Worm (Caenorhabditis elegans) whole organism, young adult: Measurements from ENCODE around the gene tcl-2.

Experiments used
- B0336.3 ChIP-seq: fragments of 200-800 bp; sonication (Bioruptor generic); IDR thresholded peaks from 2 replicates; pipeline ENCODE4 v1.3.6; 2022; ENCODE audit warnings: missing genetic modification characterization, missing compliant biosample characterization
- C06A6.2 ChIP-seq: fragments of 200-800 bp; sonication (Bioruptor generic); conservative IDR thresholded peaks from 2 replicates; pipeline ENCODE4 v1.3.6; 2022; ENCODE audit warnings: missing genetic modification characterization, missing compliant biosample characterization
- F10E7.11 ChIP-seq: sonication (generic microtip); optimal IDR thresholded peaks from 2 replicates; lab custom pipeline; 2017; ENCODE audit warnings: mild to moderate bottlenecking, missing genetic modification characterization, moderate library complexity, missing compliant biosample characterization
- K11D2.4 ChIP-seq: fragments of 200-800 bp; sonication (Bioruptor generic); IDR thresholded peaks from 2 replicates; pipeline ENCODE4 v1.3.6; 2022; ENCODE audit warnings: missing genetic modification reagents, missing genetic modification characterization, missing compliant biosample characterization
- K12H6.12 ChIP-seq: fragments of 200-800 bp; sonication (Bioruptor generic); optimal IDR thresholded peaks from 2 replicates; lab custom pipeline; 2018; ENCODE audit warnings: mild to moderate bottlenecking, missing genetic modification characterization, missing compliant biosample characterization
- Y67H2A.10 ChIP-seq: fragments of 200-800 bp; sonication (Bioruptor generic); conservative IDR thresholded peaks from 2 replicates; pipeline ENCODE4 v1.3.6; 2022; ENCODE audit warnings: missing genetic modification reagents, missing genetic modification characterization, missing compliant biosample characterization
- attf-3 ChIP-seq: fragments of 200-800 bp; sonication (Bioruptor generic); conservative IDR thresholded peaks from 2 replicates; pipeline ENCODE4 v1.3.6; 2022; ENCODE audit warnings: missing genetic modification reagents, missing genetic modification characterization, missing compliant biosample characterization
- bed-1 ChIP-seq: fragments of 200-800 bp; sonication (Bioruptor generic); IDR thresholded peaks from 2 replicates; pipeline ENCODE4 v1.3.6; 2022; ENCODE audit warnings: missing genetic modification reagents, missing genetic modification characterization, missing compliant biosample characterization
- bed-2 ChIP-seq: fragments of 200-800 bp; sonication (Bioruptor generic); IDR thresholded peaks from 2 replicates; pipeline ENCODE4 v1.3.6; 2022; ENCODE audit warnings: missing genetic modification reagents, missing genetic modification characterization, missing compliant biosample characterization
- cebp-1 ChIP-seq, 2 experiments: fragments of 200-800 bp in 1 of 2; sonication (Bioruptor generic) in 1 of 2; sonication (generic microtip) in 1 of 2; IDR thresholded peaks in 1 of 2; optimal IDR thresholded peaks in 1 of 2; 2 replicates each; pipeline versions ENCODE4 v1.3.6 to Lab custom; 2017 to 2022; ENCODE audit warnings: missing compliant biosample characterization in 2 of 2, missing genetic modification characterization in 2 of 2, mild to moderate bottlenecking in 1 of 2, missing genetic modification reagents in 1 of 2, moderate library complexity in 1 of 2
- ceh-100 ChIP-seq: fragments of 200-800 bp; sonication (Bioruptor generic); IDR thresholded peaks from 2 replicates; pipeline ENCODE4 v1.3.6; 2022; ENCODE audit warnings: missing genetic modification reagents, missing genetic modification characterization, missing compliant biosample characterization
- ceh-91 ChIP-seq: fragments of 200-800 bp; sonication (Bioruptor generic); IDR thresholded peaks from 2 replicates; pipeline ENCODE4 v1.3.6; 2022; ENCODE audit warnings: missing genetic modification reagents, missing genetic modification characterization, missing compliant biosample characterization
- egrh-3 ChIP-seq: fragments of 200-800 bp; sonication (Bioruptor generic); IDR thresholded peaks from 2 replicates; pipeline ENCODE4 v1.3.6; 2022; ENCODE audit warnings: missing genetic modification reagents, missing genetic modification characterization, missing compliant biosample characterization
- gei-17 ChIP-seq: fragments of 200-800 bp; sonication (Bioruptor generic); optimal IDR thresholded peaks from 2 replicates; lab custom pipeline; 2018; ENCODE audit warnings: mild to moderate bottlenecking, missing genetic modification characterization, missing compliant biosample characterization
- hmg-1.2 ChIP-seq: fragments of 200-800 bp; sonication (Bioruptor generic); IDR thresholded peaks from 2 replicates; pipeline ENCODE4 v1.3.6; 2022; ENCODE audit warnings: missing genetic modification reagents, missing genetic modification characterization, missing compliant biosample characterization
- hmg-20 ChIP-seq: fragments of 200-800 bp; sonication (Bioruptor generic); IDR thresholded peaks from 2 replicates; pipeline ENCODE4 v1.3.6; 2022; ENCODE audit warnings: missing genetic modification reagents, missing genetic modification characterization, missing compliant biosample characterization
- lin-35 ChIP-seq, 3 experiments: fragments of 150-350 bp in 2 of 3; sonication (generic microtip) in 1 of 3; optimal IDR thresholded peaks; 2 replicates each; lab custom pipeline; 2014 to 2018; ENCODE audit warnings: missing biosample characterization in 3 of 3, missing genetic modification characterization in 3 of 3, missing genetic modification reagents in 3 of 3
- lin-54 ChIP-seq: fragments of 200-800 bp; sonication (Bioruptor generic); optimal IDR thresholded peaks from 2 replicates; lab custom pipeline; 2018; ENCODE audit warnings: mild to moderate bottlenecking, missing genetic modification characterization, missing compliant biosample characterization
- mel-28 ChIP-seq: sonication (generic microtip); optimal IDR thresholded peaks from 2 replicates; lab custom pipeline; 2016; ENCODE audit warnings: borderline replicate concordance, mild to moderate bottlenecking, missing genetic modification characterization, missing compliant biosample characterization
- mes-4 ChIP-seq: sonication (generic microtip); optimal IDR thresholded peaks from 2 replicates; lab custom pipeline; 2016; ENCODE audit warnings: missing genotype, missing genetic modification characterization, missing compliant biosample characterization
- rpc-1 ChIP-seq, 2 experiments: fragments of 150-350 bp in 1 of 2; sonication (generic microtip) in 1 of 2; optimal IDR thresholded peaks; 2 replicates each; lab custom pipeline; 2014 to 2018; ENCODE audit warnings: missing biosample characterization in 1 of 2, missing genetic modification characterization in 1 of 2, missing genetic modification reagents in 1 of 2, missing genotype in 1 of 2
- somi-1 ChIP-seq: fragments of 200-800 bp; sonication (Bioruptor generic); optimal IDR thresholded peaks from 2 replicates; lab custom pipeline; 2018; ENCODE audit warnings: mild to moderate bottlenecking, missing genetic modification characterization, missing compliant biosample characterization
- tbx-9 ChIP-seq: sonication (generic microtip); optimal IDR thresholded peaks from 2 replicates; lab custom pipeline; 2016; ENCODE audit warnings: borderline replicate concordance, missing genetic modification characterization, inconsistent platforms, missing compliant biosample characterization
- xnd-1 ChIP-seq: sonication (generic microtip); optimal IDR thresholded peaks from 2 replicates; lab custom pipeline; 2016; ENCODE audit warnings: missing genotype, missing genetic modification reagents, missing genetic modification characterization, missing compliant biosample characterization
- zfh-2 ChIP-seq: fragments of 200-800 bp; sonication (Bioruptor generic); conservative IDR thresholded peaks from 2 replicates; pipeline ENCODE4 v1.3.6; 2022; ENCODE audit warnings: missing genetic modification reagents, missing genetic modification characterization, missing compliant biosample characterization
- zim-3 ChIP-seq: sonication (generic microtip); optimal IDR thresholded peaks from 2 replicates; lab custom pipeline; 2017; ENCODE audit warnings: mild to moderate bottlenecking, missing genetic modification characterization, moderate library complexity, missing compliant biosample characterization
- ztf-25 ChIP-seq: fragments of 200-800 bp; sonication (Bioruptor generic); IDR thresholded peaks from 2 replicates; pipeline ENCODE4 v1.3.6; 2022; ENCODE audit warnings: missing genetic modification reagents, missing genetic modification characterization, missing compliant biosample characterization

tcl-2 gene

DNA sequence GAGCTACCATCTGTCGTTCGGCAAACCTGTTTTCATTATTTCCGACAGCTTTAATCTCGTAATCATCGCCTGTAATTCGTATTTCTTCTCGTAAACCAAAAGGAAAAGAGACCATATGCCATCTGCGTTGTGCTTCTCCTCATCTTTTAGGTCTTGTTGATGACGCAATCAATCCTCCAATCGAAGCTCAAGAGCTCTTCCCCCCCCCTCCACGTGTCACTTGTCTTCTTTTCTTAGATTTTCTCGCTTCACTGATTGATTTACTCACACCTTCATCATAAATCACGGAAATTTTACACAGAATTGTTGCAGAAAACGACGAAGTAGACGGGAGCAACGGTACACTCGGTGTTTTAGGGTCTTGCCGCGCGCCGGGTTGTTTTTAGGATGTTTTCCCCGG, at the start of gene tcl-2:
tcl-2 (plus strand) TSS at position 388 of the 400 bp plus-strand sequence.
- TF ChIP-seq ztf-25 (GFP tag; lab: Robert Waterston, UW) (no peak), xnd-1 (tag; lab: Kevin White, UChicago) (no peak), F10E7.11 (no peak), rpc-1 (optimal IDR thresholded peaks at IDR 0.05; lab: Kevin White, UChicago) (no peak), rpc-1 (tag; optimal IDR thresholded peaks at IDR 0.05; lab: Kevin White, UChicago) (no peak), lin-35 (GFP tag; optimal IDR thresholded peaks at IDR 0.05; lab: Kevin White, UChicago) (no peak), Y67H2A.10 (GFP tag; lab: Robert Waterston, UW) (no peak), mel-28 (no peak), lin-54 (GFP tag; lab: Kevin White, UChicago) (no peak), tbx-9 (no peak), hmg-20 (GFP tag; lab: Robert Waterston, UW) (no peak), ceh-100 (GFP tag; lab: Robert Waterston, UW) (no peak), ceh-91 (GFP tag; lab: Robert Waterston, UW) (no peak), gei-17 (GFP tag; lab: Kevin White, UChicago) (no peak), mes-4 (tag; lab: Kevin White, UChicago) (no peak), K11D2.4 (GFP tag; lab: Robert Waterston, UW) (no peak)

DNA sequence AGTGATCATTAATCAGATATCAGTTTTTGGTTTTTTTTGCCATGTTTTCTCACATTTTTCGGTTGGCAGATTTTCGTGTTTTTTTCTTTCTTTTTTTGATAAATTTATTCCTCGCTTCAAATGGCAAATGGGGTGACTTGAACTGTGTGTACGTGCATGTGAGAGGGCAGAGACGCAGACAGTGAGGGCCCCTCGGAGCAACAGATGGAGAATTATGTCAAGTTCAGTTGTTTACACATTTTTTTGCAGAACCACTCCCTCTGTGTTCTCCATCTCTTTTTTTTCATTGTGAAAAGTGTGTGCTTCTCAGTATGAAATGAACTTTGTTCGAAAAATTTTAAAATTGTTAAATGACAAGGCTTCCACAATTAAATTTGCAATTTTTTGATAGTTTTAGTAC, 48.7 kb upstream of the tcl-2 start:
- TF ChIP-seq cebp-1 (GFP tag; IDR thresholded peaks at IDR 0.05; lab: Robert Waterston, UW) (0 out of 2 replicates have a peak, but pooled peaks have one; percentile 16), cebp-1 (tag; optimal IDR thresholded peaks at IDR 0.05; lab: Kevin White, UChicago) (no peak), C06A6.2 (GFP tag; lab: Robert Waterston, UW) (no peak)

DNA sequence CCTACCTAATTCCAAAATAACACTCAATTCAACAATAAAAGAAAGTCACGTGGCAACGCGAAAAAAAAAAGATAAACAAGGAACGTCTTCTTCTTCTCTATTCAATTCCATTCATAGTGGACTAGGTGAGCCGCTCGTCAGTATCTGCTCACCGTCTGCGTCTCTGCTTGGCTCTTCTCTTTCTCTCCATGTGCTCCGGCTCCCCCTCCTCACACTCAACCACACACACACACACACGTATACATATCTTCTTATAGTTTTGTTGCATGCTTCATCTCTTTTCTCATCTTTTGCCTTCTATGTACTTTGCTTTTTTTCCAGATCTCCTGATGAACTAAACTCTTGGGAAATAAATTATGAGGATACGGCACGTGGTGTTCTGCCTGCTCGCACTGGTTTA, 46.8 kb upstream of the tcl-2 start, which contains the start of gene daf-1:
daf-1 (plus strand) TSS at position 322 of the 400 bp plus-strand sequence.
- TF ChIP-seq somi-1 (GFP tag; lab: Kevin White, UChicago) (no peak), K12H6.12 (tag; lab: Kevin White, UChicago) (peak; percentile 23), hmg-1.2 (GFP tag; lab: Robert Waterston, UW) (peak; percentile 58; the same call in 1 of the 2 replicates), zfh-2 (0 out of 2 replicates have a peak, but pooled peaks have one; percentile 25)

DNA sequence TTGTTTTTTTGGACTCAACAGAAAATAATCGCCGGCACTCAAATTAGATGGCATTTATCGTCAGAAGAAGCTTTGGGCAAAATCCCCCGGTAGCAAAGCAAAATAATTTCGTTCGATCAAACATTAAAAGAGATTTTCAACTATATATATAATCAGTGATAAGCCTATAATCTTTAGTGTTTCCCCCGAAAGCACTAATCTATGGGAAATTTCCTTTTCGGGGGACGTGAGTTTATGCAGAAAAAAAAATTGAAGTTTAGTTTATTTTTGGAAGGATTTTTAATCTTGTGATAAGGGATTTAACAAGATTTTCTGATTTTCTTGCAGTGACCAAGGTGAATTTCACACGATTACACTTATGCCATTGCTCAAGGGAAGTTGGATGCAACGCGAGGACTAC, 44.9 kb upstream of the tcl-2 start:
- TF ChIP-seq B0336.3 (GFP tag; lab: Robert Waterston, UW) (no peak), bed-2 (GFP tag; lab: Robert Waterston, UW) (no peak), xnd-1 (tag; lab: Kevin White, UChicago) (no peak), bed-1 (GFP tag; lab: Robert Waterston, UW) (no peak)
- TF ChIP-seq, all 124 proteins: peak for 0

DNA sequence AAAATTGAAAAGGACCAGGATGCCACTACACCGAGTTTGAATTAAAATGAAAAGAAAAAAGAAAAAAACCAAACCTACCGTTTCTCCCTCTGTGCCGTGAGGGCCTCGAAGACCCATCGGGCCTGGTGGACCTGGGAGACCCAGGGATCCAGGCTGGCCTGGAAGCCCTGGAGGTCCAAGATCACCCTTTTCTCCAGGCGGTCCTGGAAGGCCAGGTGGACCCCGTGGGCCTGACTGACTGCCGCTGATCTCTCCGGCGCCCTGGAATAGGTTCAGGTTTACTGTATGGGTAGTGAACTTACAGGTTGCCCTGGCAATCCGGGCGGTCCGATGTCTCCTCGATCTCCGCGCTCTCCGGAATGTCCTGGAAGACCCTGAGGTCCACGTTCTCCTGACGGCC, 39.2 kb upstream of the tcl-2 start:
- TF ChIP-seq attf-3 (GFP tag; lab: Robert Waterston, UW), result no peak
- TF ChIP-seq zfh-2, result peak; percentile 80
- TF ChIP-seq egrh-3 (GFP tag; lab: Robert Waterston, UW), result peak; percentile 86

- peak; percentile 74; the same call in 1 of the 2 replicates for TF ChIP-seq egrh-3 (GFP tag; lab: Robert Waterston, UW)
- no peak for TF ChIP-seq zim-3 (tag; lab: Kevin White, UChicago)
- TF ChIP-seq zfh-2, result peak; percentile 74
Observed at ce11 chrIV:141022-141421, 37.9 kb upstream of the tcl-2 start.
